Worm (Caenorhabditis elegans) whole organism, L4/young adult: ENCODE results near the gene mcm-7.

Experiments used
- dao-5 ChIP-seq: sonication (generic microtip); optimal IDR thresholded peaks from 2 replicates; lab custom pipeline; 2016; ENCODE audit warnings: missing genotype, missing genetic modification characterization, moderate library complexity, missing compliant biosample characterization
- him-1 ChIP-seq: sonication (generic microtip); optimal IDR thresholded peaks from 2 replicates; lab custom pipeline; 2016; ENCODE audit warnings: missing genotype, missing genetic modification reagents, missing genetic modification characterization, missing compliant biosample characterization

DNA sequence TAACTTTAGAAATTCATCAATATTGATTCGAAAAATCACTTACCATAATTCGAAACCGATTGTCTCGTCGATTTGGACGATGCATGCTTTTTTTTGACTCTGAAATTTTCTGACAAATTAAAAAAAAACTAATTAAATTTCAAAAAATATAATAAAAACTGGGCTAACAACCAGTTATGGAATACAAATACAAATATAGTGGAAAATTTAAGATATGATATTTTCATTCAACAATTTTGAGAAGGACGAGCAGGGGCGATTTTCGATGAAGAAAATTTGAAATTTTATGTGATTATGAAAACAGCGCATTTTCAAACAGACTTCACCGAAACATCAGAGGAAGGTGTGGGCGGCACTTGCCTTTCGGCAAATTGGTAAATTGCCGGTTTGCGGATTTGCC is 35.3 kb downstream of the mcm-7 start, which contains the start of gene F13A2.1:
- TF ChIP-seq him-1 (tag; lab: Kevin White, UChicago) (no peak), dao-5 (no peak)
